Worm (Caenorhabditis elegans) whole organism, L3 larva: Measurements from ENCODE around the gene nas-20.
A peak's percentile ranks its signal among the peaks of the same experiment; 100 is the strongest.

Experiments used
- R02D3.7 ChIP-seq: fragments of 150-350 bp; optimal IDR thresholded peaks from 2 replicates; lab custom pipeline; 2014; ENCODE audit warnings: missing biosample characterization, missing genetic modification characterization
- ceh-16 ChIP-seq: sonication (generic microtip); optimal IDR thresholded peaks from 2 replicates; lab custom pipeline; 2017; ENCODE audit warnings: missing biosample characterization, missing genetic modification characterization
- ceh-28 ChIP-seq: fragments of 150-350 bp; optimal IDR thresholded peaks from 2 replicates; lab custom pipeline; 2014; ENCODE audit warnings: missing biosample characterization, missing genetic modification reagents, missing genetic modification characterization
- ceh-82 ChIP-seq: fragments of 150-350 bp; optimal IDR thresholded peaks from 2 replicates; lab custom pipeline; 2014; ENCODE audit warnings: missing biosample characterization, missing genetic modification characterization
- egl-27 ChIP-seq: sonication (generic microtip); optimal IDR thresholded peaks from 4 replicates; lab custom pipeline; 2017; ENCODE audit warnings: missing biosample characterization, missing genetic modification reagents, missing genetic modification characterization
- egl-5 ChIP-seq: fragments of 150-350 bp; optimal IDR thresholded peaks from 2 replicates; lab custom pipeline; 2017; ENCODE audit warnings: missing biosample characterization, missing genetic modification reagents, missing genetic modification characterization, inconsistent platforms
- elt-1 ChIP-seq: fragments of 150-350 bp; optimal IDR thresholded peaks from 2 replicates; lab custom pipeline; 2014; ENCODE audit warnings: missing biosample characterization, missing genetic modification characterization
- elt-2 ChIP-seq: sonication (generic microtip); optimal IDR thresholded peaks from 2 replicates; lab custom pipeline; 2016; ENCODE audit warnings: missing genetic modification reagents, mild to moderate bottlenecking, missing genetic modification characterization, missing compliant biosample characterization
- elt-3 ChIP-seq, 3 experiments: fragments of 150-350 bp in 1 of 3; sonication (generic microtip) in 2 of 3; optimal IDR thresholded peaks; 2 replicates in 2 of 3; 4 replicates in 1 of 3; lab custom pipeline; 2014 to 2017; ENCODE audit warnings: missing biosample characterization in 3 of 3, missing genetic modification characterization in 3 of 3
- eor-1 ChIP-seq, 2 experiments: fragments of 150-350 bp; optimal IDR thresholded peaks; 2 replicates each; lab custom pipeline; 2014 to 2018; ENCODE audit warnings: missing biosample characterization in 2 of 2, missing genetic modification characterization in 2 of 2
- fkh-10 ChIP-seq: sonication (generic microtip); optimal IDR thresholded peaks from 2 replicates; lab custom pipeline; 2017; ENCODE audit warnings: missing biosample characterization, missing genetic modification reagents, missing genetic modification characterization
- fkh-2 ChIP-seq: fragments of 150-350 bp; optimal IDR thresholded peaks from 2 replicates; lab custom pipeline; 2014; ENCODE audit warnings: missing biosample characterization, missing genetic modification reagents, missing genetic modification characterization
- hmg-11 ChIP-seq: sonication (generic microtip); optimal IDR thresholded peaks from 2 replicates; lab custom pipeline; 2016; ENCODE audit warnings: missing genetic modification characterization, missing compliant biosample characterization
- jun-1 ChIP-seq: fragments of 150-350 bp; optimal IDR thresholded peaks from 2 replicates; lab custom pipeline; 2014; ENCODE audit warnings: missing biosample characterization, missing genetic modification reagents, missing genetic modification characterization
- lin-15B ChIP-seq: fragments of 150-350 bp; optimal IDR thresholded peaks from 2 replicates; lab custom pipeline; 2014; ENCODE audit warnings: missing biosample characterization, missing genetic modification characterization
- lin-39 ChIP-seq: fragments of 150-350 bp; optimal IDR thresholded peaks from 2 replicates; lab custom pipeline; 2018; ENCODE audit warnings: missing biosample characterization, missing genetic modification reagents, missing genetic modification characterization
- lsy-12 ChIP-seq: sonication (generic microtip); optimal IDR thresholded peaks from 2 replicates; lab custom pipeline; 2016; ENCODE audit warnings: mild to moderate bottlenecking, missing genetic modification characterization, missing compliant biosample characterization
- mdl-1 ChIP-seq: fragments of 150-350 bp; optimal IDR thresholded peaks from 2 replicates; lab custom pipeline; 2014; ENCODE audit warnings: missing biosample characterization, missing genetic modification characterization
- mml-1 ChIP-seq: fragments of 150-350 bp; sonication (generic microtip); optimal IDR thresholded peaks from 3 replicates; lab custom pipeline; 2014; ENCODE audit warnings: missing biosample characterization, missing genetic modification characterization
- nfya-1 ChIP-seq: sonication (generic microtip); optimal IDR thresholded peaks from 2 replicates; lab custom pipeline; 2017; ENCODE audit warnings: missing genetic modification characterization, mild to moderate bottlenecking, missing compliant biosample characterization, antibody characterized with exemption, moderate library complexity; ENCODE audit not compliant: insufficient read depth
- nhr-11 ChIP-seq: fragments of 150-350 bp; optimal IDR thresholded peaks from 2 replicates; lab custom pipeline; 2014; ENCODE audit warnings: missing biosample characterization, missing genetic modification characterization
- nhr-12 ChIP-seq: fragments of 150-350 bp; optimal IDR thresholded peaks from 2 replicates; lab custom pipeline; 2014; ENCODE audit warnings: missing biosample characterization, missing genetic modification characterization
- nhr-237 ChIP-seq: fragments of 150-350 bp; optimal IDR thresholded peaks from 2 replicates; lab custom pipeline; 2014; ENCODE audit warnings: missing biosample characterization, missing genetic modification characterization
- nhr-25 ChIP-seq: sonication (generic microtip); optimal IDR thresholded peaks from 2 replicates; lab custom pipeline; 2017; ENCODE audit warnings: missing biosample characterization, missing genetic modification characterization
- nhr-28 ChIP-seq: fragments of 150-350 bp; optimal IDR thresholded peaks from 2 replicates; lab custom pipeline; 2014; ENCODE audit warnings: missing biosample characterization, missing genetic modification characterization
- nhr-43 ChIP-seq: sonication (generic microtip); optimal IDR thresholded peaks from 2 replicates; lab custom pipeline; 2016; ENCODE audit warnings: mild to moderate bottlenecking, missing genetic modification characterization, missing compliant biosample characterization; ENCODE audit not compliant: poor library complexity, severe bottlenecking
- nhr-67 ChIP-seq: fragments of 150-350 bp; optimal IDR thresholded peaks from 2 replicates; lab custom pipeline; 2014; ENCODE audit warnings: missing biosample characterization, missing genetic modification characterization
- nhr-76 ChIP-seq: fragments of 150-350 bp; sonication (generic microtip); optimal IDR thresholded peaks from 5 replicates; lab custom pipeline; 2014; ENCODE audit warnings: missing biosample characterization, missing genetic modification characterization
- nhr-77 ChIP-seq: fragments of 150-350 bp; optimal IDR thresholded peaks from 2 replicates; lab custom pipeline; 2014; ENCODE audit warnings: missing biosample characterization, missing genetic modification characterization
- pha-4 ChIP-seq: fragments of 150-350 bp; optimal IDR thresholded peaks from 2 replicates; lab custom pipeline; 2014; ENCODE audit warnings: missing biosample characterization, missing genetic modification reagents, missing genetic modification characterization
- pqm-1 ChIP-seq: fragments of 150-350 bp; optimal IDR thresholded peaks from 2 replicates; lab custom pipeline; 2017; ENCODE audit warnings: missing biosample characterization, missing genetic modification characterization, inconsistent platforms
- sea-2 ChIP-seq: fragments of 150-350 bp; sonication (generic microtip); optimal IDR thresholded peaks from 4 replicates; lab custom pipeline; 2014; ENCODE audit warnings: missing biosample characterization, missing genetic modification reagents, missing genetic modification characterization
- skn-1 ChIP-seq: fragments of 150-350 bp; optimal IDR thresholded peaks from 2 replicates; lab custom pipeline; 2014; ENCODE audit warnings: missing biosample characterization, missing genetic modification characterization
- snpc-4 ChIP-seq: fragments of 150-350 bp; optimal IDR thresholded peaks from 2 replicates; lab custom pipeline; 2014; ENCODE audit warnings: missing biosample characterization, missing genetic modification characterization
- tbx-2 ChIP-seq: sonication (generic microtip); optimal IDR thresholded peaks from 2 replicates; lab custom pipeline; 2016; ENCODE audit warnings: mild to moderate bottlenecking, missing genetic modification characterization, missing compliant biosample characterization
- unc-39 ChIP-seq: sonication (generic microtip); optimal IDR thresholded peaks from 4 replicates; lab custom pipeline; 2017; ENCODE audit warnings: missing biosample characterization, missing genetic modification characterization
- unc-62 ChIP-seq: fragments of 150-350 bp; sonication (generic microtip); optimal IDR thresholded peaks from 4 replicates; lab custom pipeline; 2014; ENCODE audit warnings: missing biosample characterization, missing genetic modification reagents, missing genetic modification characterization
- zag-1 ChIP-seq: fragments of 150-350 bp; optimal IDR thresholded peaks from 2 replicates; lab custom pipeline; 2014; ENCODE audit warnings: missing biosample characterization, missing genetic modification characterization
- ztf-11 ChIP-seq: fragments of 150-350 bp; optimal IDR thresholded peaks from 2 replicates; lab custom pipeline; 2014; ENCODE audit warnings: missing biosample characterization, missing genetic modification characterization
- ztf-4 ChIP-seq: fragments of 150-350 bp; optimal IDR thresholded peaks from 2 replicates; lab custom pipeline; 2014; ENCODE audit warnings: missing biosample characterization, missing genetic modification characterization

The nas-20 gene

DNA sequence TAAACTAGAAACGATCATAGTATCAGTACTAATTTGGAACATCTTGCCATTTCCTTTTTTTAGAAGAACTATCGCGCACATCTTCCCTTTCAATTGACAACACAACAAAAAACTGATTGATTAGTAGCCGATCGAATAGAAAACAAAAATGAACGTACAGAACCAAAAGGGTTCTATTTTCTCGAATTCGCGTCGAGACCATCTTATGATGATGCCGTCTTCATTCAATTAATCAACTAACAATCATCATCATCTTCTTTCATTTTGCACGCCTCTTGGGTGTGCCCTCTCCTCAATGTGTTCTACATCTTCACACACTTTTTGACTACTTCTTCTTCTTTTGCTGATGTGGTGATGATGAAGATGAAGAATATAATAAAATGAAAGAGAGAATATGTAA, 27.7 kb upstream of the nas-20 start:
- TF ChIP-seq eor-1 (tag; optimal IDR thresholded peaks at IDR 0.05; lab: Kevin White, UChicago) = no peak
- TF ChIP-seq zag-1 (tag; lab: Kevin White, UChicago) = no peak
- TF ChIP-seq lsy-12 (tag; lab: Kevin White, UChicago) = no peak
- no peak for TF ChIP-seq egl-5 (tag; lab: Kevin White, UChicago)
- no peak for TF ChIP-seq R02D3.7 (tag; lab: Kevin White, UChicago)
- TF ChIP-seq lin-15B = no peak
- TF ChIP-seq nhr-76 (tag; lab: Kevin White, UChicago) = no peak
- TF ChIP-seq nhr-11 (tag; lab: Kevin White, UChicago) = no peak
- TF ChIP-seq mdl-1 (tag; lab: Kevin White, UChicago) = no peak
- no peak for TF ChIP-seq pha-4 (tag; lab: Kevin White, UChicago)
- TF ChIP-seq fkh-10 = no peak
- TF ChIP-seq unc-39 = no peak
- no peak for TF ChIP-seq nhr-237 (tag; lab: Kevin White, UChicago)
- no peak for TF ChIP-seq ceh-16 (tag; lab: Kevin White, UChicago)
- TF ChIP-seq lin-39 (tag; lab: Kevin White, UChicago) = no peak
- no peak for TF ChIP-seq hmg-11 (tag; lab: Kevin White, UChicago)
- TF ChIP-seq nhr-12 = no peak
- no peak for TF ChIP-seq ceh-28 (tag; lab: Kevin White, UChicago)
- TF ChIP-seq snpc-4 = no peak
- no peak for TF ChIP-seq nhr-28 (tag; lab: Kevin White, UChicago)

DNA sequence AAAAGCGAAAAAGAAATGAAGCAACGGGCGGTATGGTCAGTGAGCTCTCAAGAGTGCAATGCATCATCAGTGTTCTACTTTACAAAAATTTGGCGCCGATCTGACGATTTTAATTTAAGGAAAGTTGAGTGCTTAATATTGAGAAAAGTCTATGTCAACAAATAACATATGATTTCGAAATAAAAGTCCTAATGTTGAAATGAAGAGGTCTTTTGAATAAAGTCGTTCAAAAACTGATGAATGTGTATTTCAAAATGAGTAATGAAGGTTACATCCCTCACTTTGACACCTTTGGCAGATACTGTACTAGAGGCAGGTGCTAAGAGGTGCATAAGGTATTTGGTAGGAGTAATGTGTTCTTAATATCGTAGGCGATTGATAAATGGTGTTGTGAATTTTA, 25.4 kb upstream of the nas-20 start:
- TF ChIP-seq pqm-1 (no peak), nhr-67 (tag; lab: Kevin White, UChicago) (no peak), ztf-11 (tag; lab: Kevin White, UChicago) (no peak), ceh-16 (tag; lab: Kevin White, UChicago) (no peak), jun-1 (tag; lab: Kevin White, UChicago) (no peak), nhr-25 (tag; lab: Kevin White, UChicago) (no peak), hmg-11 (tag; lab: Kevin White, UChicago) (no peak), eor-1 (tag; optimal IDR thresholded peaks at IDR 0.05; lab: Kevin White, UChicago) (no peak), fkh-2 (tag; lab: Kevin White, UChicago) (no peak), lin-15B (no peak), mml-1 (tag; lab: Kevin White, UChicago) (no peak)

DNA sequence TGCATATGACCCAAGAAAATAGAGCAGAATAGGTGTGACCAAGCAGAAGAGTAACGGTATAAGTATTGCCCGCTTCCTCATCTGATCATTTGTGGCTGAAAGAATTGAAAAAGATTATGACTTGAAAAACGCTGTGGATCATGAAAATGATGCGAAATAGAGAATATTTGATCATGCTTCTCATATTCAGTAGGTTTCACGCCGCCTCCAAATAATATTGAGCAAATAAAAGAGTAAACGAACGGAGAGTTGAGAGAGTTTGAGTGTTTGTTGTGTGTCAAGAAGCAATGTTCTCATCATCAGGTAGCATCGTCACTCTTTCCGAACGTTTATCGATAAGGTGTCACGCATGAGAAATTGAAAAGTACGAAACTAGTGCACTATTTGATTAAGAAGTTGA, 24.2 kb upstream of the nas-20 start, which contains the start of gene htrl-1:
TSS of gene htrl-1 (minus strand) at position 101 of the 400 bp plus-strand sequence.
- TF ChIP-seq mdl-1 (tag; lab: Kevin White, UChicago) (no peak), pha-4 (tag; lab: Kevin White, UChicago) (peak; percentile 10), lin-15B (no peak), jun-1 (tag; lab: Kevin White, UChicago) (no peak)

DNA sequence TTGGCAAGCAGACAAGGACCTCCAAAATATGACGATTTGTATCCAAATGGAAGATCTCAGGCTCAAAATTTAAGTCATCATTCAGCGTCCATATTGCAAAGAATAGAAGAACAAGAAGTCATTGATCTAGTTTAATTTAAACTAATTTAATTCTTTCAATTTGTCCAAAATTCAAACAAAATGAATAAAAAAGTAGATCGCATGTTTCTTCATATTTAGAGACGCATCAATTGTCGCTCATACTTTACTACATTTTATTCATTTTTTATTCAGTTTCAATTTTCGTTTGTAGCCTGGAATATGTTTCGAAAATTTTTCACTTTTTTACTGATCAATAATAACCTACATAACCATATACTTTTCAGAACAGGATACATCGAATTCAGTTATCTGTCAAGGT, 20.3 kb upstream of the nas-20 start, which contains the start of gene T11F9.21:
TSS of gene T11F9.21 (plus strand) at position 301 of the 400 bp plus-strand sequence.
- TF ChIP-seq nhr-43 (tag; lab: Kevin White, UChicago) (no peak), fkh-2 (tag; lab: Kevin White, UChicago) (no peak), snpc-4 (no peak), unc-62 (no peak), nhr-237 (tag; lab: Kevin White, UChicago) (no peak), nhr-28 (tag; lab: Kevin White, UChicago) (no peak), sea-2 (GFP tag; lab: Kevin White, UChicago) (no peak), egl-5 (tag; lab: Kevin White, UChicago) (no peak), pqm-1 (no peak), nfya-1 (tag; lab: Kevin White, UChicago) (no peak), mdl-1 (tag; lab: Kevin White, UChicago) (no peak), nhr-25 (tag; lab: Kevin White, UChicago) (no peak), lsy-12 (tag; lab: Kevin White, UChicago) (no peak), nhr-77 (no peak), R02D3.7 (tag; lab: Kevin White, UChicago) (no peak), elt-2 (tag; lab: Kevin White, UChicago) (no peak), egl-27 (no peak)
- TF ChIP-seq, all 47 proteins: peak for 0

DNA sequence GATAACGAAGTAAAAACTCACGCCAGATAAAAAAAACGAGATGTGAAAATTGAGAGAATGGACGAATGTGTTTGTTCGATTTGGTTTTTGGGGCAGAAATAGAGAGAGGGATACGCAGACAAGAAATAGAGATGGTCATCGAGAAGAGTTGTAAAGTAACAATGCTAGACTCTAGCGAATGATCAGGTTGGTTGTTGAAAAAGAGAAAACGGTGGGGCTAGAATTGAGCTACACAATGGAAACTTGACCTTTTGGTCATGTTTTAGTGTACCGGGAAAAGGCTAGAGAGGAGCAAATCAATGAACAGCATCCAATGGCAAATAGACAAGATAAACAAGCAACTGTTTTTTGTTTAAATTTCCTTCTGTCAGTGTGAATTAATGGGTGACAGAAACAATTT, 18.3 kb upstream of the nas-20 start, which contains the start of gene dhs-19:
TSS of gene dhs-19 (minus strand) at position 101 of the 400 bp plus-strand sequence.
- TF ChIP-seq zag-1 (tag; lab: Kevin White, UChicago) (no peak), nhr-11 (tag; lab: Kevin White, UChicago) (no peak), ztf-4 (tag; lab: Kevin White, UChicago) (no peak), nhr-28 (tag; lab: Kevin White, UChicago) (no peak), elt-1 (tag; lab: Kevin White, UChicago) (no peak), fkh-2 (tag; lab: Kevin White, UChicago) (no peak), tbx-2 (tag; lab: Kevin White, UChicago) (no peak), nhr-77 (no peak), egl-27 (no peak), lsy-12 (tag; lab: Kevin White, UChicago) (no peak), elt-3 (tag; optimal IDR thresholded peaks at IDR 0.05; lab: Kevin White, UChicago) (no peak), mml-1 (tag; lab: Kevin White, UChicago) (no peak), ceh-82 (no peak), ceh-28 (tag; lab: Kevin White, UChicago) (no peak), nhr-67 (tag; lab: Kevin White, UChicago) (no peak), pha-4 (tag; lab: Kevin White, UChicago) (no peak), skn-1 (tag; lab: Kevin White, UChicago) (no peak), nhr-43 (tag; lab: Kevin White, UChicago) (no peak)
